Worm (Caenorhabditis elegans) whole organism, midembryonic: ENCODE data around the gene gcy-29.

Experiments used
- T22C8.4 ChIP-seq: fragments of 200-800 bp; sonication (Bioruptor generic); IDR thresholded peaks from 2 replicates; pipeline ENCODE4 v1.3.6; 2022; ENCODE audit warnings: missing genetic modification characterization, missing compliant biosample characterization
- cog-1 ChIP-seq: sonication (generic microtip); optimal IDR thresholded peaks from 2 replicates; lab custom pipeline; 2016; ENCODE audit warnings: missing genetic modification characterization, missing compliant biosample characterization
- flt-1 ChIP-seq: fragments of 200-800 bp; sonication (Bioruptor generic); IDR thresholded peaks from 2 replicates; pipeline ENCODE4 v1.3.6; 2022; ENCODE audit warnings: missing genetic modification characterization, missing compliant biosample characterization
- med-1 ChIP-seq: sonication (generic microtip); optimal IDR thresholded peaks from 2 replicates; lab custom pipeline; 2017; ENCODE audit warnings: missing genetic modification characterization, mild to moderate bottlenecking, missing compliant biosample characterization, antibody characterized with exemption, missing genetic modification reagents; ENCODE audit not compliant: insufficient read depth
- ref-1 ChIP-seq: fragments of 200-800 bp; sonication (Bioruptor generic); conservative IDR thresholded peaks from 2 replicates; pipeline ENCODE4 v1.3.6; 2022; ENCODE audit warnings: missing genetic modification reagents, missing genetic modification characterization, missing compliant biosample characterization
- tab-1 ChIP-seq: fragments of 200-800 bp; sonication (Bioruptor generic); IDR thresholded peaks from 2 replicates; pipeline ENCODE4 v1.3.6; 2022; ENCODE audit warnings: missing genetic modification characterization, missing compliant biosample characterization
- ztf-23 ChIP-seq: fragments of 200-800 bp; sonication (Bioruptor generic); IDR thresholded peaks from 2 replicates; pipeline ENCODE4 v1.3.6; 2022; ENCODE audit warnings: missing genetic modification reagents, missing genetic modification characterization, missing compliant biosample characterization

DNA sequence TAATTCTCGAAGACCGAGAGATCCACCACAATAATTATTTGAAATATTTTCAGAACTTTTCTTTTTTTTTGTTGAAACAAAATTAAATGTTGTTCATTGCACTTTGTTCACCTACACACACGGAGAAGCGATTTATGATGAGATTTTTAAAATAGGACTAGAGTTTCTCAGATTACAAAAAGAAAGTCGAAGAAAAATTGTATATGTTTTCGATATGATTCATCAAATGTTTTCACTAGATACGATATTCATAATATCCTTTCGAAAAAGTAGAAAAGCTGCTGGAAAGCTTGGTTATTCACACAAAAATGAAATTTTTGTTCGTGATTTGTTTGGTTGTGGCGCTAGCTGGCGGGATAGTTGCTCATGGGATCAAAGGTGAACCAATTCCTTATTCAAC is 23.6 kb downstream of the gcy-29 start, which contains the start of gene F57C2.4:
- TF ChIP-seq tab-1 (GFP tag; lab: Robert Waterston, UW) (no peak), flt-1 (GFP tag; lab: Robert Waterston, UW) (no peak), T22C8.4 (GFP tag; lab: Robert Waterston, UW) (no peak), ref-1 (GFP tag; lab: Robert Waterston, UW) (no peak), ztf-23 (no peak), med-1 (no peak), cog-1 (tag; lab: Kevin White, UChicago) (no peak)
